Fruit fly (Drosophila melanogaster) Kc167 (cell line): ENCODE measurements around the gene CG34162.

Experiments
- Sin3A ChIP-seq: fragments of >200 bp; optimal IDR thresholded peaks from 2 replicates; lab custom pipeline; 2018; ENCODE audit warnings: missing external identifiers
- h ChIP-seq: fragments of >200 bp; optimal IDR thresholded peaks from 3 replicates; lab custom pipeline; 2018; ENCODE audit warnings: missing external identifiers
- psq ChIP-seq: fragments of >200 bp; optimal IDR thresholded peaks from 2 replicates; lab custom pipeline; 2017; ENCODE audit warnings: missing external identifiers

dm6 chr2L:11553825-11554224 is 22.2 kb downstream of the CG34162 start:
- TF ChIP-seq h (lab: Kevin White, UChicago) (no peak), psq (lab: Kevin White, UChicago) (no peak), Sin3A (lab: Kevin White, UChicago) (no peak)
